Worm (Caenorhabditis elegans): ENCODE measurements around the gene T24E12.13.

ce11 chrII:3805518-3805917 is 18.3 kb downstream of the T24E12.13 start:
- no peak for TF ChIP-seq nhr-90 (tag; optimal IDR thresholded peaks at IDR 0.05)
- no peak for TF ChIP-seq him-1 (tag; optimal IDR thresholded peaks at IDR 0.05)
- no peak for TF ChIP-seq F22D6.2 (tag; optimal IDR thresholded peaks at IDR 0.05)
- no peak for TF ChIP-seq D2030.7 (GFP tag; IDR thresholded peaks at IDR 0.05)
- TF ChIP-seq unc-62 (GFP tag; optimal IDR thresholded peaks at IDR 0.05) = no peak
- TF ChIP-seq nhr-27 (tag; optimal IDR thresholded peaks at IDR 0.05) = no peak
- no peak for TF ChIP-seq mcd-1 (GFP tag; IDR thresholded peaks at IDR 0.05)
- TF ChIP-seq madf-10 (tag; optimal IDR thresholded peaks at IDR 0.05) = no peak
- TF ChIP-seq F33H1.4 (GFP tag; IDR thresholded peaks at IDR 0.05) = no peak

Measured in whole organism, young adult.